Worm (Caenorhabditis elegans) whole organism, young adult: ENCODE results near the gene F07B10.4.

Experiments used
- B0261.1 ChIP-seq: sonication (generic microtip); optimal IDR thresholded peaks from 2 replicates; lab custom pipeline; 2016; ENCODE audit warnings: mild to moderate bottlenecking, missing genetic modification characterization, moderate library complexity, missing compliant biosample characterization
- K12H6.12 ChIP-seq: fragments of 200-800 bp; sonication (Bioruptor generic); optimal IDR thresholded peaks from 2 replicates; lab custom pipeline; 2018; ENCODE audit warnings: mild to moderate bottlenecking, missing genetic modification characterization, missing compliant biosample characterization
- Y53F4B.3 ChIP-seq: fragments of 200-800 bp; sonication (Bioruptor generic); IDR thresholded peaks from 2 replicates; pipeline ENCODE4 v1.3.6; 2022; ENCODE audit warnings: missing genetic modification reagents, missing genetic modification characterization, missing compliant biosample characterization
- Y67H2A.10 ChIP-seq: fragments of 200-800 bp; sonication (Bioruptor generic); conservative IDR thresholded peaks from 2 replicates; pipeline ENCODE4 v1.3.6; 2022; ENCODE audit warnings: missing genetic modification reagents, missing genetic modification characterization, missing compliant biosample characterization
- ZK185.1 ChIP-seq: sonication (generic microtip); optimal IDR thresholded peaks from 2 replicates; lab custom pipeline; 2016; ENCODE audit warnings: mild to moderate bottlenecking, missing genetic modification characterization, missing compliant biosample characterization; ENCODE audit not compliant: poor library complexity, severe bottlenecking
- akir-1 ChIP-seq: fragments of 200-800 bp; sonication (Bioruptor generic); optimal IDR thresholded peaks from 2 replicates; lab custom pipeline; 2018; ENCODE audit warnings: mild to moderate bottlenecking, missing genetic modification characterization, moderate library complexity, missing compliant biosample characterization
- ama-1 ChIP-seq, 3 experiments: fragments of 150-350 bp in 1 of 3; sonication (generic microtip) in 2 of 3; optimal IDR thresholded peaks; 2 replicates each; lab custom pipeline; 2014 to 2018; ENCODE audit warnings: missing biosample characterization in 2 of 3, missing genetic modification characterization in 2 of 3, missing genetic modification reagents in 2 of 3
- aptf-2 ChIP-seq: fragments of 200-800 bp; sonication (Bioruptor generic); conservative IDR thresholded peaks from 2 replicates; pipeline ENCODE4 v1.3.6; 2022; ENCODE audit warnings: missing genetic modification reagents, missing genetic modification characterization, missing compliant biosample characterization
- attf-5 ChIP-seq: fragments of 200-800 bp; sonication (Bioruptor generic); optimal IDR thresholded peaks from 2 replicates; lab custom pipeline; 2018; ENCODE audit warnings: mild to moderate bottlenecking, missing genetic modification characterization, missing compliant biosample characterization
- bed-2 ChIP-seq: fragments of 200-800 bp; sonication (Bioruptor generic); IDR thresholded peaks from 2 replicates; pipeline ENCODE4 v1.3.6; 2022; ENCODE audit warnings: missing genetic modification reagents, missing genetic modification characterization, missing compliant biosample characterization
- cebp-1 ChIP-seq, 2 experiments: fragments of 200-800 bp in 1 of 2; sonication (Bioruptor generic) in 1 of 2; sonication (generic microtip) in 1 of 2; IDR thresholded peaks in 1 of 2; optimal IDR thresholded peaks in 1 of 2; 2 replicates each; pipeline versions ENCODE4 v1.3.6 to Lab custom; 2017 to 2022; ENCODE audit warnings: missing compliant biosample characterization in 2 of 2, missing genetic modification characterization in 2 of 2, mild to moderate bottlenecking in 1 of 2, missing genetic modification reagents in 1 of 2, moderate library complexity in 1 of 2
- ceh-27 ChIP-seq: fragments of 200-800 bp; sonication (Bioruptor generic); optimal IDR thresholded peaks from 2 replicates; lab custom pipeline; 2018; ENCODE audit warnings: mild to moderate bottlenecking, missing genetic modification characterization, moderate library complexity, missing compliant biosample characterization
- ceh-40 ChIP-seq: fragments of 200-800 bp; sonication (Bioruptor generic); IDR thresholded peaks from 2 replicates; pipeline ENCODE4 v1.3.6; 2022; ENCODE audit warnings: missing genetic modification characterization, missing compliant biosample characterization
- ceh-58 ChIP-seq: fragments of 200-800 bp; sonication (Bioruptor generic); IDR thresholded peaks from 2 replicates; pipeline ENCODE4 v1.3.6; 2022; ENCODE audit warnings: missing genetic modification characterization, missing compliant biosample characterization
- die-1 ChIP-seq: sonication (generic microtip); optimal IDR thresholded peaks from 2 replicates; lab custom pipeline; 2016; ENCODE audit warnings: missing genotype, mild to moderate bottlenecking, missing genetic modification characterization, missing compliant biosample characterization
- dpff-1 ChIP-seq: sonication (generic microtip); optimal IDR thresholded peaks from 2 replicates; lab custom pipeline; 2017; ENCODE audit warnings: mild to moderate bottlenecking, missing genetic modification characterization, missing compliant biosample characterization
- dpl-1 ChIP-seq: fragments of 150-350 bp; optimal IDR thresholded peaks from 2 replicates; lab custom pipeline; 2014; ENCODE audit warnings: missing biosample characterization, missing genetic modification reagents, missing genetic modification characterization
- egl-18 ChIP-seq: fragments of 200-800 bp; sonication (Bioruptor generic); IDR thresholded peaks from 2 replicates; pipeline ENCODE4 v1.3.6; 2022; ENCODE audit warnings: missing genetic modification reagents, missing genetic modification characterization, missing compliant biosample characterization
- egrh-3 ChIP-seq: fragments of 200-800 bp; sonication (Bioruptor generic); IDR thresholded peaks from 2 replicates; pipeline ENCODE4 v1.3.6; 2022; ENCODE audit warnings: missing genetic modification reagents, missing genetic modification characterization, missing compliant biosample characterization
- ets-4 ChIP-seq: fragments of 200-800 bp; sonication (Bioruptor generic); optimal IDR thresholded peaks from 2 replicates; lab custom pipeline; 2018; ENCODE audit warnings: mild to moderate bottlenecking, missing genetic modification characterization, missing compliant biosample characterization
- him-1 ChIP-seq: sonication (generic microtip); optimal IDR thresholded peaks from 2 replicates; lab custom pipeline; 2016; ENCODE audit warnings: missing genotype, missing genetic modification reagents, missing genetic modification characterization, missing compliant biosample characterization
- hlh-12 ChIP-seq: sonication (generic microtip); optimal IDR thresholded peaks from 2 replicates; lab custom pipeline; 2016; ENCODE audit warnings: missing genetic modification characterization, missing compliant biosample characterization
- hsf-1 ChIP-seq: fragments of 200-800 bp; sonication (Bioruptor generic); IDR thresholded peaks from 2 replicates; pipeline ENCODE4 v1.3.6; 2022; ENCODE audit warnings: missing genetic modification reagents, missing genetic modification characterization, missing compliant biosample characterization
- let-607 ChIP-seq, 2 experiments: fragments of 200-800 bp in 1 of 2; sonication (Bioruptor generic) in 1 of 2; sonication (generic microtip) in 1 of 2; optimal IDR thresholded peaks; 2 replicates each; lab custom pipeline; 2016 to 2018; ENCODE audit warnings: mild to moderate bottlenecking in 2 of 2, missing compliant biosample characterization in 2 of 2, missing genetic modification characterization in 2 of 2, moderate library complexity in 2 of 2, missing genotype in 1 of 2
- lin-54 ChIP-seq: fragments of 200-800 bp; sonication (Bioruptor generic); optimal IDR thresholded peaks from 2 replicates; lab custom pipeline; 2018; ENCODE audit warnings: mild to moderate bottlenecking, missing genetic modification characterization, missing compliant biosample characterization
- madf-10 ChIP-seq: sonication (generic microtip); optimal IDR thresholded peaks from 2 replicates; lab custom pipeline; 2016; ENCODE audit warnings: mild to moderate bottlenecking, missing genetic modification characterization, missing compliant biosample characterization
- nfyb-1 ChIP-seq: fragments of 200-800 bp; sonication (Bioruptor generic); IDR thresholded peaks from 2 replicates; pipeline ENCODE4 v1.3.6; 2022; ENCODE audit warnings: missing genetic modification reagents, missing genetic modification characterization, missing compliant biosample characterization
- nhr-27 ChIP-seq: fragments of 200-800 bp; sonication (Bioruptor generic); optimal IDR thresholded peaks from 2 replicates; lab custom pipeline; 2018; ENCODE audit warnings: mild to moderate bottlenecking, missing genetic modification characterization, moderate library complexity, missing compliant biosample characterization
- nhr-90 ChIP-seq: sonication (generic microtip); optimal IDR thresholded peaks from 2 replicates; lab custom pipeline; 2016; ENCODE audit warnings: missing genotype, mild to moderate bottlenecking, missing genetic modification characterization, missing compliant biosample characterization
- sea-2 ChIP-seq: fragments of 200-800 bp; sonication (Bioruptor generic); IDR thresholded peaks from 2 replicates; pipeline ENCODE4 v1.3.6; 2022; ENCODE audit warnings: missing genetic modification characterization, missing compliant biosample characterization
- snpc-4 ChIP-seq, 5 experiments: fragments of 150-350 bp in 1 of 5; sonication (generic microtip) in 4 of 5; optimal IDR thresholded peaks; 2 replicates each; lab custom pipeline; 2014 to 2018; ENCODE audit warnings: missing genetic modification characterization in 5 of 5, missing biosample characterization in 3 of 5, antibody characterized with exemption in 2 of 5, mild to moderate bottlenecking in 2 of 5, missing compliant biosample characterization in 2 of 5, missing genotype in 2 of 5, moderate library complexity in 2 of 5, missing genetic modification reagents in 1 of 5
- somi-1 ChIP-seq: fragments of 200-800 bp; sonication (Bioruptor generic); optimal IDR thresholded peaks from 2 replicates; lab custom pipeline; 2018; ENCODE audit warnings: mild to moderate bottlenecking, missing genetic modification characterization, missing compliant biosample characterization
- tbx-9 ChIP-seq: sonication (generic microtip); optimal IDR thresholded peaks from 2 replicates; lab custom pipeline; 2016; ENCODE audit warnings: borderline replicate concordance, missing genetic modification characterization, inconsistent platforms, missing compliant biosample characterization
- xnd-1 ChIP-seq: sonication (generic microtip); optimal IDR thresholded peaks from 2 replicates; lab custom pipeline; 2016; ENCODE audit warnings: missing genotype, missing genetic modification reagents, missing genetic modification characterization, missing compliant biosample characterization
- zfh-2 ChIP-seq: fragments of 200-800 bp; sonication (Bioruptor generic); conservative IDR thresholded peaks from 2 replicates; pipeline ENCODE4 v1.3.6; 2022; ENCODE audit warnings: missing genetic modification reagents, missing genetic modification characterization, missing compliant biosample characterization
- ztf-18 ChIP-seq: sonication (generic microtip); optimal IDR thresholded peaks from 2 replicates; lab custom pipeline; 2016; ENCODE audit warnings: missing genotype, mild to moderate bottlenecking, missing genetic modification characterization, missing compliant biosample characterization
- ztf-22 ChIP-seq: fragments of 200-800 bp; sonication (Bioruptor generic); optimal IDR thresholded peaks from 2 replicates; lab custom pipeline; 2018; ENCODE audit warnings: mild to moderate bottlenecking, missing genetic modification characterization, moderate library complexity, missing compliant biosample characterization
- ztf-28 ChIP-seq: fragments of 200-800 bp; sonication (Bioruptor generic); IDR thresholded peaks from 2 replicates; pipeline ENCODE4 v1.3.6; 2022; ENCODE audit warnings: missing genetic modification reagents, missing genetic modification characterization, missing compliant biosample characterization

F07B10.4 gene

ce11 chrV:11220415-11220814 lies 42.5 kb downstream of the F07B10.4 start:
- TF ChIP-seq aptf-2 (GFP tag; lab: Robert Waterston, UW) (no peak), ceh-40 (no peak), him-1 (tag; lab: Kevin White, UChicago) (no peak), bed-2 (GFP tag; lab: Robert Waterston, UW) (no peak), Y53F4B.3 (GFP tag; lab: Robert Waterston, UW) (no peak), dpl-1 (GFP tag; lab: Kevin White, UChicago) (no peak), ztf-22 (GFP tag; lab: Kevin White, UChicago) (no peak), ets-4 (GFP tag; lab: Kevin White, UChicago) (no peak), egl-18 (no peak), hlh-12 (tag; lab: Kevin White, UChicago) (no peak), tbx-9 (tag; lab: Kevin White, UChicago) (no peak), sea-2 (GFP tag; lab: Robert Waterston, UW) (no peak)

DNA sequence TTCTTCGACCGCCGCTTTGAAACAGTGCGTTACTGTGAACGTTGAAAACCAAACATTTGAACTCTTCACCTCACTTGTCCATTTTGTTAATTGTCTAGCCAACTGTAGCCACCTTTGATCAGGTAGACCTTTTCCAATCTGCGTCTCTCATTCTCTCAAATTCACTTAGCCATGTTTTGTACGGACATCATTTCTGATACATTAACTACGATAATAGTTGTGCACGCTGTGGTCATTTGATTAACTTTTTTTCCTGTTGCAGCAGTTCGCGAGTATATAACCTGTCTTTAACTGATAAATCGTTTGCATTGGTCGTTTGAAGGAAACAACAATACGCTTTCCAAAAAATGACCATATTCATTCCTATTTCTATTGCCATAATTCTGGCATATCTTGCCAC lies 45.5 kb downstream of the F07B10.4 start, which contains the start of gene cyp-29A2:
Gene cyp-29A2, plus strand, starts transcription at position 190 of the 400 bp plus-strand sequence.
- no peak for TF ChIP-seq akir-1 (GFP tag; lab: Kevin White, UChicago)
- no peak for TF ChIP-seq zfh-2
- no peak for TF ChIP-seq ZK185.1 (tag; lab: Kevin White, UChicago)
- TF ChIP-seq egrh-3 (GFP tag; lab: Robert Waterston, UW) = no peak
- TF ChIP-seq cebp-1 (GFP tag; IDR thresholded peaks at IDR 0.05; lab: Robert Waterston, UW) = no peak
- TF ChIP-seq cebp-1 (tag; optimal IDR thresholded peaks at IDR 0.05; lab: Kevin White, UChicago) = no peak
- TF ChIP-seq snpc-4 (GFP tag; optimal IDR thresholded peaks at IDR 0.05; lab: Kevin White, UChicago) = no peak
- TF ChIP-seq snpc-4 (tag; optimal IDR thresholded peaks at IDR 0.05; lab: Kevin White, UChicago) = no peak
- no peak for TF ChIP-seq somi-1 (GFP tag; lab: Kevin White, UChicago)
- no peak for TF ChIP-seq die-1 (tag; lab: Kevin White, UChicago)
- TF ChIP-seq let-607 (tag; optimal IDR thresholded peaks at IDR 0.05; lab: Kevin White, UChicago) = no peak
- TF ChIP-seq, all 124 proteins: peak for 0

DNA sequence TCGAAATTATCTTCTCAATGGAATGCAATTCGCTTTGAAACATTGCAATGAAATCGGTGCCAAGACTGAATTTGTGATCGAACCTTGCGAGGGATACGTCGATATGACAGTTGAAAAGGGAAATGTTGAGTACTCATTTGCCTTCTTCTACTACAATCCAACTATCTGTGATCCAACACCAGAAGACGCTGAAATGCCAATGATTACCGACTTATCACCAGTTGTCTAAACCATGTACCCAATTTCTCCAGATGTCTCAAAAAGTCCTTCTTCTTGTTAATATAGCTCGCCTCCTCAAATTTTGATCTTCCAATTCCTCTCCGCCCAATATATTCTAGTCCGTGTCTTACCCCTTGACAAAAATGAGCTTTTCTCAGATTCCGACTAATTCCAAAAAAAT lies 46.8 kb downstream of the F07B10.4 start:
- no peak for TF ChIP-seq him-1 (tag; lab: Kevin White, UChicago)
- no peak for TF ChIP-seq ztf-18 (tag; lab: Kevin White, UChicago)
- no peak for TF ChIP-seq dpff-1 (tag; lab: Kevin White, UChicago)
- no peak for TF ChIP-seq ceh-58 (GFP tag; lab: Robert Waterston, UW)
- no peak for TF ChIP-seq ztf-28 (GFP tag; lab: Robert Waterston, UW)
- no peak for TF ChIP-seq lin-54
- no peak for TF ChIP-seq nhr-27 (tag; lab: Kevin White, UChicago)
- no peak for TF ChIP-seq ztf-22 (GFP tag; lab: Kevin White, UChicago)
- no peak for TF ChIP-seq xnd-1 (tag; lab: Kevin White, UChicago)
- TF ChIP-seq nhr-90 (tag; lab: Kevin White, UChicago) = no peak
- no peak for TF ChIP-seq B0261.1 (tag; lab: Kevin White, UChicago)
- TF ChIP-seq hsf-1 (GFP tag; lab: Robert Waterston, UW) = no peak
- no peak for TF ChIP-seq madf-10
- TF ChIP-seq Y67H2A.10 = no peak
- TF ChIP-seq ama-1 (optimal IDR thresholded peaks at IDR 0.05; lab: Kevin White, UChicago) = no peak
- TF ChIP-seq ama-1 (GFP tag; optimal IDR thresholded peaks at IDR 0.05; lab: Kevin White, UChicago) = no peak
- TF ChIP-seq K12H6.12 (tag; lab: Kevin White, UChicago) = no peak
- no peak for TF ChIP-seq attf-5 (GFP tag; lab: Kevin White, UChicago)
- no peak for TF ChIP-seq nfyb-1 (GFP tag; lab: Robert Waterston, UW)
- TF ChIP-seq ceh-27 = no peak
